Worm (Caenorhabditis elegans) whole organism, L2 larva: ENCODE measurements around the gene otpl-2.

Experiments
- ama-1 ChIP-seq: fragments of 150-350 bp; optimal IDR thresholded peaks from 2 replicates; lab custom pipeline; 2018; ENCODE audit warnings: inconsistent platforms
- lin-11 ChIP-seq: fragments of 150-350 bp; sonication (generic microtip); optimal IDR thresholded peaks from 2 replicates; lab custom pipeline; 2014; ENCODE audit warnings: missing biosample characterization, missing genetic modification characterization, inconsistent platforms, mixed read lengths
- lin-39 ChIP-seq: fragments of 150-350 bp; optimal IDR thresholded peaks from 2 replicates; lab custom pipeline; 2014; ENCODE audit warnings: missing biosample characterization, missing genetic modification reagents, missing genetic modification characterization
- unc-62 ChIP-seq: fragments of 150-350 bp; optimal IDR thresholded peaks from 2 replicates; lab custom pipeline; 2014; ENCODE audit warnings: missing biosample characterization, missing genetic modification reagents, missing genetic modification characterization

DNA sequence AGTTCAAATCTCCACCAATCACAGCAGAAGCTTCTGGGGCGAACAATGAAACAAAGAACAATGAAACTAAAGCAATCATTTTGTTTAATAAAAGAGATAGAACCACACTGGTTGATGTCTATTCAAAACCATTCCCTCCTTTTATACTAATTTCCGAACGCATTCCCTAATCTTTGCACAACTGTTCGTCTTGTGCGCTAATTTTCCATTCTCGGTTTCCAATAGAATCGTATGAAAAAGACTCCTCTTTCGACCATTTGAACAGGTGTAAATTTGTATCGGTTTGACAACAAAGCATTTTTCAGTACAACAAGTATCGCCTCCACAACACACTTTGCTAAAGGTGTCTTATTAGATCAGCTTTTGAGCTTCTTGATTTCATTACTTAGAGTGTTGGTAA lies 42.5 kb downstream of the otpl-2 start, which contains the start of gene T05B4.8:
- no peak for TF ChIP-seq lin-11 (tag; lab: Kevin White, UChicago)
- TF ChIP-seq unc-62 (GFP tag; lab: Kevin White, UChicago) = no peak
- TF ChIP-seq lin-39 (tag; lab: Kevin White, UChicago) = no peak
- no peak for TF ChIP-seq ama-1 (lab: Kevin White, UChicago)
